Worm (Caenorhabditis elegans) whole organism, mixed stage, embryonic: ENCODE data around the gene srz-31.

Experiments used
- M03D4.4 ChIP-seq: sonication (generic microtip); optimal IDR thresholded peaks from 2 replicates; lab custom pipeline; 2017; ENCODE audit warnings: mild to moderate bottlenecking, missing genetic modification characterization, missing compliant biosample characterization
- bed-3 ChIP-seq: fragments of 200-800 bp; sonication (Bioruptor generic); optimal IDR thresholded peaks from 3 replicates; lab custom pipeline; 2018; ENCODE audit warnings: mild to moderate bottlenecking, missing genetic modification characterization, moderate library complexity, missing compliant biosample characterization
- blmp-1 ChIP-seq: fragments of 150-350 bp; optimal IDR thresholded peaks from 2 replicates; lab custom pipeline; 2014; ENCODE audit warnings: missing biosample characterization, missing genetic modification characterization
- ceh-39 ChIP-seq: fragments of 150-350 bp; optimal IDR thresholded peaks from 2 replicates; lab custom pipeline; 2014; ENCODE audit warnings: missing biosample characterization, missing genetic modification characterization
- ceh-43 ChIP-seq: fragments of 200-800 bp; sonication (Bioruptor generic); optimal IDR thresholded peaks from 2 replicates; lab custom pipeline; 2018; ENCODE audit warnings: mild to moderate bottlenecking, missing genetic modification characterization, moderate library complexity, missing compliant biosample characterization
- ces-1 ChIP-seq: fragments of 150-350 bp; optimal IDR thresholded peaks from 2 replicates; lab custom pipeline; 2014; ENCODE audit warnings: missing biosample characterization, missing genetic modification reagents, missing genetic modification characterization
- cnd-1 ChIP-seq: fragments of 200-800 bp; sonication (Bioruptor generic); optimal IDR thresholded peaks from 2 replicates; lab custom pipeline; 2018; ENCODE audit warnings: mild to moderate bottlenecking, missing genetic modification characterization, missing compliant biosample characterization
- drap-1 ChIP-seq: fragments of 200-800 bp; sonication (Bioruptor generic); optimal IDR thresholded peaks from 3 replicates; lab custom pipeline; 2018; ENCODE audit warnings: mild to moderate bottlenecking, missing genetic modification characterization, missing compliant biosample characterization
- elt-1 ChIP-seq: sonication (generic microtip); optimal IDR thresholded peaks from 2 replicates; lab custom pipeline; 2017; ENCODE audit warnings: missing genetic modification characterization, mild to moderate bottlenecking, missing compliant biosample characterization, antibody characterized with exemption, moderate library complexity, borderline replicate concordance; ENCODE audit not compliant: insufficient read depth
- elt-3 ChIP-seq: fragments of 150-350 bp; optimal IDR thresholded peaks from 2 replicates; lab custom pipeline; 2014; ENCODE audit warnings: missing biosample characterization, missing genetic modification characterization
- flh-1 ChIP-seq: fragments of 200-800 bp; sonication (Bioruptor generic); optimal IDR thresholded peaks from 2 replicates; lab custom pipeline; 2018; ENCODE audit warnings: mild to moderate bottlenecking, missing genetic modification characterization, moderate library complexity, missing compliant biosample characterization
- ham-2 ChIP-seq: fragments of 200-800 bp; sonication (Bioruptor generic); optimal IDR thresholded peaks from 2 replicates; lab custom pipeline; 2018; ENCODE audit warnings: mild to moderate bottlenecking, missing genetic modification characterization, missing compliant biosample characterization
- lin-13 ChIP-seq: fragments of 150-350 bp; optimal IDR thresholded peaks from 2 replicates; lab custom pipeline; 2014; ENCODE audit warnings: missing biosample characterization, missing genetic modification characterization
- lin-32 ChIP-seq: fragments of 200-800 bp; sonication (Bioruptor generic); optimal IDR thresholded peaks from 2 replicates; lab custom pipeline; 2018; ENCODE audit warnings: mild to moderate bottlenecking, missing genetic modification characterization, missing compliant biosample characterization
- lsy-2 ChIP-seq: fragments of 150-350 bp; optimal IDR thresholded peaks from 2 replicates; lab custom pipeline; 2014; ENCODE audit warnings: missing biosample characterization, missing genetic modification characterization
- mab-5 ChIP-seq: fragments of 150-350 bp; optimal IDR thresholded peaks from 2 replicates; lab custom pipeline; 2014; ENCODE audit warnings: missing biosample characterization, missing genetic modification characterization
- mep-1 ChIP-seq: fragments of 150-350 bp; optimal IDR thresholded peaks from 2 replicates; lab custom pipeline; 2017; ENCODE audit warnings: missing biosample characterization, missing genetic modification reagents, missing genetic modification characterization, inconsistent platforms
- mls-2 ChIP-seq: sonication (generic microtip); optimal IDR thresholded peaks from 2 replicates; lab custom pipeline; 2016; ENCODE audit warnings: mild to moderate bottlenecking, missing genetic modification characterization, moderate library complexity, missing compliant biosample characterization
- nhr-12 ChIP-seq: fragments of 150-350 bp; optimal IDR thresholded peaks from 2 replicates; lab custom pipeline; 2014; ENCODE audit warnings: missing biosample characterization, missing genetic modification characterization
- nhr-2 ChIP-seq: fragments of 150-350 bp; optimal IDR thresholded peaks from 2 replicates; lab custom pipeline; 2014; ENCODE audit warnings: missing biosample characterization, missing genetic modification characterization
- nhr-237 ChIP-seq: fragments of 150-350 bp; optimal IDR thresholded peaks from 2 replicates; lab custom pipeline; 2014; ENCODE audit warnings: missing biosample characterization, missing genetic modification characterization
- nhr-28 ChIP-seq: fragments of 150-350 bp; optimal IDR thresholded peaks from 2 replicates; lab custom pipeline; 2014; ENCODE audit warnings: missing biosample characterization, missing genetic modification characterization
- nhr-76 ChIP-seq: sonication (generic microtip); optimal IDR thresholded peaks from 2 replicates; lab custom pipeline; 2017; ENCODE audit warnings: missing biosample characterization, missing genetic modification characterization
- pha-4 ChIP-seq: fragments of 150-350 bp; optimal IDR thresholded peaks from 2 replicates; lab custom pipeline; 2018; ENCODE audit warnings: missing biosample characterization, missing genetic modification reagents, missing genetic modification characterization
- sem-2 ChIP-seq: fragments of 200-800 bp; sonication (Bioruptor generic); optimal IDR thresholded peaks from 2 replicates; lab custom pipeline; 2018; ENCODE audit warnings: mild to moderate bottlenecking, missing genetic modification characterization, missing compliant biosample characterization
- snpc-4 ChIP-seq: fragments of 150-350 bp; optimal IDR thresholded peaks from 2 replicates; lab custom pipeline; 2014; ENCODE audit warnings: missing biosample characterization, missing genetic modification characterization
- sptf-1 ChIP-seq: sonication (generic microtip); optimal IDR thresholded peaks from 2 replicates; lab custom pipeline; 2017; ENCODE audit warnings: mild to moderate bottlenecking, missing genetic modification characterization, moderate library complexity, missing compliant biosample characterization
- tbx-8 ChIP-seq: fragments of 200-800 bp; sonication (Bioruptor generic); optimal IDR thresholded peaks from 2 replicates; lab custom pipeline; 2018; ENCODE audit warnings: mild to moderate bottlenecking, missing genetic modification characterization, moderate library complexity, missing compliant biosample characterization
- unc-120 ChIP-seq: sonication (generic microtip); optimal IDR thresholded peaks from 2 replicates; lab custom pipeline; 2017; ENCODE audit warnings: missing genetic modification characterization, missing compliant biosample characterization; ENCODE audit not compliant: poor library complexity, severe bottlenecking
- unc-39 ChIP-seq: fragments of 150-350 bp; optimal IDR thresholded peaks from 2 replicates; lab custom pipeline; 2014; ENCODE audit warnings: missing biosample characterization, missing genetic modification characterization
- unc-62 ChIP-seq: fragments of 150-350 bp; optimal IDR thresholded peaks from 2 replicates; lab custom pipeline; 2014; ENCODE audit warnings: missing biosample characterization, missing genetic modification reagents, missing genetic modification characterization
- zip-8 ChIP-seq: fragments of 150-350 bp; optimal IDR thresholded peaks from 2 replicates; lab custom pipeline; 2014; ENCODE audit warnings: missing biosample characterization, missing genetic modification characterization
- ztf-11 ChIP-seq: fragments of 150-350 bp; optimal IDR thresholded peaks from 2 replicates; lab custom pipeline; 2014; ENCODE audit warnings: missing biosample characterization, missing genetic modification characterization

srz-31 gene

DNA sequence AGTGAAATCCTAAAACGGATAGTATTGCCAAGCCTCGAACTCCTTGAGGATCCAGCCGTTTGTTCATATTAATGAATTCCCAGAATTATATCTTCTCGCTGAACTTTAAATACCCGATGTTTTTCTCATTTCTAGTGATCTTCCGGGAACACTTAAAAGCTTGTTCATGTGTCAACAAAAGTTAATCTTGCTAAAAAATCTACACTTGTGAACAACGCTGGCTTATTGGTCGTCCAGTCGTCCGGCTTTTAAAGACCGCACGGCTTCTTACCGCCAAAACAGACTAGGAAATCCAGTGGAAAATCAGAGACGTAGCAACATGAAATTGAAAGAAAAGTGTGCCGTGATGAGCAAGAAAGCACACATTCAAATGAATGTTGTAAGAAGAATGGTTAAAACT, 16.1 kb downstream of the srz-31 start, which contains the start of gene oac-38:
oac-38 (minus strand) TSS at position 101 of the 400 bp plus-strand sequence.
- TF ChIP-seq bed-3 (GFP tag; lab: Kevin White, UChicago) (no peak), unc-120 (tag; lab: Kevin White, UChicago) (no peak), elt-3 (tag; lab: Kevin White, UChicago) (no peak), drap-1 (GFP tag; lab: Kevin White, UChicago) (no peak), elt-1 (tag; lab: Kevin White, UChicago) (no peak), nhr-2 (tag; lab: Kevin White, UChicago) (no peak), sptf-1 (tag; lab: Kevin White, UChicago) (no peak), snpc-4 (tag; lab: Kevin White, UChicago) (no peak), blmp-1 (tag; lab: Kevin White, UChicago) (no peak), flh-1 (GFP tag; lab: Kevin White, UChicago) (no peak), mls-2 (tag; lab: Kevin White, UChicago) (no peak), mab-5 (tag; lab: Kevin White, UChicago) (no peak), nhr-28 (tag; lab: Kevin White, UChicago) (no peak), sem-2 (GFP tag; lab: Kevin White, UChicago) (no peak), zip-8 (tag; lab: Kevin White, UChicago) (no peak), cnd-1 (tag; lab: Kevin White, UChicago) (no peak), unc-39 (tag; lab: Kevin White, UChicago) (no peak), ceh-43 (GFP tag; lab: Kevin White, UChicago) (no peak), pha-4 (no peak), ham-2 (no peak)

DNA sequence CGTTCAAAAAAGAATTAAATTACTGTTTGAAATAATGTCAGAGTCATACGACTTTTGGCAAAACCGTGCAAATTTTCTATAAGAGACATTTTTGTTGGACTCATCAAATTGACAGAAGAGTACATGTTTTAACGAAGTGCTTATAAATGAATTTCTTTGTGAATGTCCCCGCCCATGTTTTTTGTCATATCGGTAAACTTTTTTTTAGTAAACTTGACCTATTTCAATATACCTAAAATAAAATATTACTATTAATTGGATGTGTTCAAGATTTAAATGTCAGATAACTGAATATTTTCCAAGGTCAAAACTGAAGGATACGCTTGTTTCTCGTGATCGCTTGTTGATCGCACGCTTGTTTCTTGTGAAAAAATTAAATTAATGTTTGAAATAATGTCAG, 20.9 kb downstream of the srz-31 start, which contains the start of gene R05A10.8:
R05A10.8 (minus strand) TSS at position 101 of the 400 bp plus-strand sequence.
- no peak for TF ChIP-seq blmp-1 (tag; lab: Kevin White, UChicago)
- no peak for TF ChIP-seq ceh-39 (tag; lab: Kevin White, UChicago)
- no peak for TF ChIP-seq nhr-28 (tag; lab: Kevin White, UChicago)
- TF ChIP-seq lin-32 (GFP tag; lab: Kevin White, UChicago), result no peak
- no peak for TF ChIP-seq lin-13 (tag; lab: Kevin White, UChicago)
- TF ChIP-seq nhr-2 (tag; lab: Kevin White, UChicago), result no peak

ce11 chrIV:14162772-14163171, 25.6 kb downstream of the srz-31 start, which contains the start of gene R05A10.7:
Gene R05A10.7 (minus strand): TSS chrIV:14162872.
- TF ChIP-seq unc-62 (GFP tag; lab: Kevin White, UChicago), result no peak
- no peak for TF ChIP-seq zip-8 (tag; lab: Kevin White, UChicago)
- TF ChIP-seq M03D4.4 (tag; lab: Kevin White, UChicago), result no peak
- TF ChIP-seq unc-120 (tag; lab: Kevin White, UChicago), result no peak
- no peak for TF ChIP-seq drap-1 (GFP tag; lab: Kevin White, UChicago)
- TF ChIP-seq mep-1 (tag; lab: Kevin White, UChicago), result no peak
- no peak for TF ChIP-seq bed-3 (GFP tag; lab: Kevin White, UChicago)
- no peak for TF ChIP-seq nhr-12 (tag; lab: Kevin White, UChicago)
- TF ChIP-seq ceh-43 (GFP tag; lab: Kevin White, UChicago), result no peak
- no peak for TF ChIP-seq tbx-8 (GFP tag; lab: Kevin White, UChicago)
- TF ChIP-seq flh-1 (GFP tag; lab: Kevin White, UChicago), result no peak
- no peak for TF ChIP-seq ces-1 (GFP tag; lab: Kevin White, UChicago)
- TF ChIP-seq nhr-237, result no peak
- no peak for TF ChIP-seq elt-3 (tag; lab: Kevin White, UChicago)
- TF ChIP-seq mab-5 (tag; lab: Kevin White, UChicago), result no peak

ce11 chrIV:14164109-14164508, 26.9 kb downstream of the srz-31 start:
- no peak for TF ChIP-seq nhr-76
- no peak for TF ChIP-seq ztf-11
- no peak for TF ChIP-seq mep-1 (tag; lab: Kevin White, UChicago)
- TF ChIP-seq bed-3 (GFP tag; lab: Kevin White, UChicago), result no peak
- no peak for TF ChIP-seq M03D4.4 (tag; lab: Kevin White, UChicago)
- no peak for TF ChIP-seq flh-1 (GFP tag; lab: Kevin White, UChicago)
- TF ChIP-seq unc-120 (tag; lab: Kevin White, UChicago), result no peak
- TF ChIP-seq lin-13 (tag; lab: Kevin White, UChicago), result no peak
- TF ChIP-seq blmp-1 (tag; lab: Kevin White, UChicago), result no peak
- TF ChIP-seq ceh-43 (GFP tag; lab: Kevin White, UChicago), result no peak
- no peak for TF ChIP-seq elt-1 (tag; lab: Kevin White, UChicago)
- no peak for TF ChIP-seq ces-1 (GFP tag; lab: Kevin White, UChicago)
- no peak for TF ChIP-seq zip-8 (tag; lab: Kevin White, UChicago)
- no peak for TF ChIP-seq lsy-2 (tag; lab: Kevin White, UChicago)
- TF ChIP-seq nhr-237, result no peak
- no peak for TF ChIP-seq lin-32 (GFP tag; lab: Kevin White, UChicago)
- TF ChIP-seq elt-3 (tag; lab: Kevin White, UChicago), result no peak
- no peak for TF ChIP-seq nhr-12 (tag; lab: Kevin White, UChicago)
